Fruit fly (Drosophila melanogaster) Kc167 (cell line): ENCODE measurements around the gene RpL27.

ENCODE experiments used
- Sin3A ChIP-seq: fragments of >200 bp; optimal IDR thresholded peaks from 2 replicates; lab custom pipeline; 2018; ENCODE audit warnings: missing external identifiers
- h ChIP-seq: fragments of >200 bp; optimal IDR thresholded peaks from 3 replicates; lab custom pipeline; 2018; ENCODE audit warnings: missing external identifiers
- insv ChIP-seq: fragments of >200 bp; optimal IDR thresholded peaks from 3 replicates; lab custom pipeline; 2018; ENCODE audit warnings: missing external identifiers
- ttk ChIP-seq: sonication (Bioruptor generic); optimal IDR thresholded peaks from 2 replicates; lab custom pipeline; 2017; ENCODE audit warnings: missing external identifiers

DNA sequence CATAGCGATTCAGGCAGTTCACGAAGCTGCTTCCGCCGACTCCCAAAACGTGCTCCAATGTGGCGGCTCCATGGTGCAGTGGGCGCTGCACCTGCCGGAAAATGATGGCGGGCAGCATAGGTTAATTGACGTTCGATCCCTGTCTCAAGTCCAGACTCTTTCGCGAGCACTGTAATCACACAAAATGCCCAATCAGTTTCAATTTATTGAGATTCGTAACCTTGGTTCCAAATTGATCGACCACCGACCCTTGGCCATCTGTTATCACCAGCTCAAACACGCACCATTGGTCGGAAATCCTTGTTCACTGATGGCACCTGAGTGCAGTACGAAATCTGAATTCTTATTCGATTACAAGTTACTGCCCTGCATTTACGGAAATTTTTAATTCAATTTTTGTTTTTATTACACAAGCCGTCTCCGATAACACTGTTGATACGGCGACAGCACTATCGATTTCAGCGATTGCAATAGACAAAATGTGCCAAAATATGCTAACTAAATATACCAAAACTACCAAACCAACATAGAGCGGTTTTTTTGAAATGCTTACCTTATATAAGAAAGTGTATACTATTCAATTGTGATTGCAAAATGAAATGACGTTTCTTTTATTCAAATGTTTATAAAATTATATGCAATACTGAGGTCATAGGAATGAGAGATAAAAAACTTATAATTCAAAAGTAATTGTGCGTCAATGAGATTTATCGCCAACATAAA lies 2.0 kb upstream of the RpL27 start, which contains the start of gene CLS:
- TF ChIP-seq ttk (lab: Kevin White, UChicago), result no peak
- TF ChIP-seq h (lab: Kevin White, UChicago), result no peak
- no peak for TF ChIP-seq Sin3A (lab: Kevin White, UChicago)
- no peak for TF ChIP-seq insv (lab: Kevin White, UChicago)
